Worm (Caenorhabditis elegans): Measurements from ENCODE around the gene R10E8.3.

DNA sequence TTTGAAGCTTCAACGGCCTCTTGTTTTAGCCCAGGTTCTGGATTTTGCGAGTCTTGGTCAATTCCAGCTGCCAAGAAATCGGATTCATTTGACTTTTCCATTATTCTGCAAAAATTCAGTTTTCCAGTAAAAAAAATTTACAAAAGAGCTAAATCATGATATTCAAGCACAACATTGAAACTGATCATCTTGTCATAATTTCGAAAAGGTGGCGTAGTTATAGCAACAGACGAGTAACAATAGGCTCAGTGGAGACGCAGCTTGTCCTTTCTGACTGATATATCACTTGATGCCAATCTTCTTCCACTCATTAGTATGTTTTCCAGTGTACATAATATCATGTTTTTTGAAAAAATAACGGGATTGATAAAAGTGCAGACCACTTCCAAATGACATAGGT, 32.2 kb upstream of the R10E8.3 start, which contains the start of gene fbxa-213:
- no peak for TF ChIP-seq mdl-1 (tag; optimal IDR thresholded peaks at IDR 0.05)
- TF ChIP-seq lin-39 (tag; optimal IDR thresholded peaks at IDR 0.05): no peak
- no peak for TF ChIP-seq zip-11 (GFP tag; IDR thresholded peaks at IDR 0.05)

Data from whole organism, L4 larva.